Fruit fly (Drosophila melanogaster): Measurements from ENCODE around the gene CG13474.
A peak's percentile ranks its signal among the peaks of the same experiment; 100 is the strongest.

CG13474 gene

DNA sequence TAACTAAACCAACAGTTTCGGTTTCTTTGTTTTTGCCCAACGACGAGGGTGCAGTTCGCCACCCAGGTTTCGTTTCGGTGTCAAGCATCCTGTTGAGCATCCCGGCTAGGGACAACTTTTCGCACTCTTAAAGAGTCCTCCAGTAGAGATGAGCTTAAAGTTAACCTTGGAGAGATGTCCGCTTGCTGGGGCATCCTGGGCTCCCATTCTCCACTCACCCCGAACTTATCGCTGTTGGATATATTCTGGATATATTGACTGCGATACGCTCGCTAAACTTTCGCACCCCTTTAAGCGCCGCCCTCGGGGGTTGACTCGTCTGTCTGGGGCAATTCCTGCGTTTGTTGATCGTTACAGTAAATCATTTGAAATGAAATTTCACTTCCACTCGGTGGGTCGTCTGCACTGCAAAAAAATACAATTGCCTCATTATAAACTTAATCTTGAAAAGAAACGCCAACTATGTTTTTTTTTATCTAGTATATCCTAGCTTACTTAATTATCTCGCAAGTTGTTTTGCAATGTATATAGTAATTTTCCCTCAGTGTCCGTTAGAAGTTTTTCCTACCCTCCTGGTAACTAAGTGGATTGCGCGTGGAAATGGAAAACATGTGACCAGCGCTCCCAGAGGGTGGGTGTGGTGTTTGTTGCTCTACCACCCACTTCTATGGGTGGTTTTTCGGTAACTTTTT, 35.2 kb downstream of the CG13474 start (continued):
- TF ChIP-seq gfzf (GFP tag; optimal IDR thresholded peaks at IDR 0.05) (no peak), Hmx (GFP tag; optimal IDR thresholded peaks at IDR 0.05) (no peak), maf-S (GFP tag; optimal IDR thresholded peaks at IDR 0.05) (peak; percentile 66), chinmo (GFP tag; IDR thresholded peaks at IDR 0.05; ENCODE audit: partially characterized antibody) (no peak), dimm (GFP tag; IDR thresholded peaks at IDR 0.05) (peak; percentile 64), CG4854 (GFP tag; optimal IDR thresholded peaks at IDR 0.05) (peak; percentile 4), CTCF (GFP tag; optimal IDR thresholded peaks at IDR 0.05) (peak; percentile 22), CG34422 (GFP tag; IDR thresholded peaks at IDR 0.05) (peak; percentile 90), Lim3 (GFP tag; IDR thresholded peaks at IDR 0.05) (peak; percentile 73), CrebB (tag; optimal IDR thresholded peaks at IDR 0.05) (peak; percentile 77), Abd-B (GFP tag; optimal IDR thresholded peaks at IDR 0.05) (peak; percentile 56), CG15073 (GFP tag; optimal IDR thresholded peaks at IDR 0.05) (no peak), HmgD (GFP tag; optimal IDR thresholded peaks at IDR 0.05) (no peak), hth (optimal IDR thresholded peaks at IDR 0.05) (no peak), CG5953 (GFP tag; IDR thresholded peaks at IDR 0.05) (peak; percentile 64; the same call in 1 of the 2 replicates), CG6765 (GFP tag; optimal IDR thresholded peaks at IDR 0.05) (peak; percentile 70), Fer1 (GFP tag; optimal IDR thresholded peaks at IDR 0.05) (peak; percentile 91), slp2 (GFP tag; optimal IDR thresholded peaks at IDR 0.05) (peak; percentile 74), H15 (GFP tag; IDR thresholded peaks at IDR 0.05) (peak; percentile 81), CG14014 (GFP tag; IDR thresholded peaks at IDR 0.05) (peak; percentile 86), ase (GFP tag; IDR thresholded peaks at IDR 0.05) (peak; percentile 74; the same call in 2 of the 3 replicates), Ets97D (GFP tag; optimal IDR thresholded peaks at IDR 0.05) (peak; percentile 41), CG10147 (GFP tag; optimal IDR thresholded peaks at IDR 0.05) (peak; percentile 72), Ets65A (GFP tag) (peak; percentile 95), CG10274 (GFP tag; optimal IDR thresholded peaks at IDR 0.05) (peak; percentile 22), tll (GFP tag; optimal IDR thresholded peaks at IDR 0.05) (no peak), CG9727 (GFP tag; optimal IDR thresholded peaks at IDR 0.05) (peak; percentile 69), Lhr (GFP tag; optimal IDR thresholded peaks at IDR 0.05) (peak; percentile 38), vvl (GFP tag; IDR thresholded peaks at IDR 0.05) (peak; percentile 95), Dll (GFP tag; IDR thresholded peaks at IDR 0.05; ENCODE audit: partially characterized antibody) (no peak), oc (tag; optimal IDR thresholded peaks at IDR 0.05) (peak; percentile 82), CG34224 (GFP tag; IDR thresholded peaks at IDR 0.05; ENCODE audit: partially characterized antibody) (no peak), BtbVII (GFP tag; optimal IDR thresholded peaks at IDR 0.05) (peak; percentile 64), Mrtf (GFP tag; IDR thresholded peaks at IDR 0.05) (peak; percentile 77), PHDP (tag; optimal IDR thresholded peaks at IDR 0.05) (peak; percentile 80), Spps (tag; optimal IDR thresholded peaks at IDR 0.05) (peak; percentile 52), CG43689 (GFP tag; IDR thresholded peaks at IDR 0.05) (peak; percentile 66), ewg (GFP tag; optimal IDR thresholded peaks at IDR 0.05) (peak; percentile 78), NK7.1 (GFP tag; optimal IDR thresholded peaks at IDR 0.05) (peak; percentile 76), Dip3 (GFP tag; optimal IDR thresholded peaks at IDR 0.05) (peak; percentile 27), amos (GFP tag; IDR thresholded peaks at IDR 0.05; ENCODE audit: partially characterized antibody) (no peak), Nf-YB (GFP tag; optimal IDR thresholded peaks at IDR 0.05) (peak; percentile 50), Eip74EF (GFP tag; optimal IDR thresholded peaks at IDR 0.05) (peak in 1 of 2 experiments; percentile 54), salm (tag; optimal IDR thresholded peaks at IDR 0.05) (peak; percentile 60), dpn (GFP tag; optimal IDR thresholded peaks at IDR 0.05) (peak; percentile 74 to 77), hbn (GFP tag; IDR thresholded peaks at IDR 0.05; ENCODE audit: partially characterized antibody) (no peak), cato (GFP tag; optimal IDR thresholded peaks at IDR 0.05; ENCODE audit: borderline replicate concordance) (peak; percentile 45), tin (GFP tag; optimal IDR thresholded peaks at IDR 0.05) (peak; percentile 38), Fer3 (tag; optimal IDR thresholded peaks at IDR 0.05) (peak; percentile 77), pb (GFP tag; optimal IDR thresholded peaks at IDR 0.05) (peak; percentile 62)

Measured in whole organism, embryonic.